Fruit fly (Drosophila melanogaster): ENCODE measurements around the gene Orct2.

Orct2 gene

dm6 chr3R:24260041-24260379 is 12.8 kb upstream of the Orct2 start:
- TF ChIP-seq CG9948 (tag; optimal IDR thresholded peaks at IDR 0.05) (no peak), CG14655 (GFP tag; optimal IDR thresholded peaks at IDR 0.05) (no peak)

DNA sequence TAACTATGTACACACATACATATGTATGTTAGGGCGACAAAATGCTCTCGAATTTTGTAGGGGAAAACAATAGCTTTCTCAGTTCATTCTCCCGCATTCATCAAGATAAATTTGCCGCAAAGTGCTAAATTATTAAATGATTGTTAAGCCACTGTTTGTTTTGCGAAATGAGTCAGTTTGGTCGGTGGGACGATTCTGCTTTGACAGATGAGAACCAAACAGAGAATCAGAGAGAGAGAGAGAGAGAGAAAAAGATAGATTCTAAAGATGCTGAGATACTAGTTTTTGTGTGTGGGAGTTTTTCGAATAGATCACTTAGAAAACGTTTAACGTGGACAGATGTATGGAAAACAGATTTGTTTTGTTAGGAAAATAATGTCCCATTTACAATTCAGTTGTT is 12.4 kb upstream of the Orct2 start:
- TF ChIP-seq Pif1B (GFP tag; optimal IDR thresholded peaks at IDR 0.05) (no peak), CG15710 (tag; optimal IDR thresholded peaks at IDR 0.05) (no peak), CG8301 (tag; optimal IDR thresholded peaks at IDR 0.05) (no peak), Pif1A (GFP tag; optimal IDR thresholded peaks at IDR 0.05) (no peak), EcR (GFP tag; optimal IDR thresholded peaks at IDR 0.05) (no peak), CG12605 (GFP tag; IDR thresholded peaks at IDR 0.05) (no peak), Snoo (tag; optimal IDR thresholded peaks at IDR 0.05) (no peak), CG17806 (tag; optimal IDR thresholded peaks at IDR 0.05) (no peak), CG10348 (GFP tag; IDR thresholded peaks at IDR 0.05) (no peak), CG32121 (GFP tag; IDR thresholded peaks at IDR 0.05) (no peak), CG14655 (GFP tag; optimal IDR thresholded peaks at IDR 0.05) (no peak), CG4496 (GFP tag; IDR thresholded peaks at IDR 0.05) (no peak), CG9948 (tag; optimal IDR thresholded peaks at IDR 0.05) (no peak), CG13204 (GFP tag; optimal IDR thresholded peaks at IDR 0.05) (no peak), fd96Ca (GFP tag; IDR thresholded peaks at IDR 0.05) (no peak), CG34367 (tag; optimal IDR thresholded peaks at IDR 0.05) (no peak), CG8159 (tag; optimal IDR thresholded peaks at IDR 0.05) (no peak), gl (tag; optimal IDR thresholded peaks at IDR 0.05) (no peak), rn (GFP tag; IDR thresholded peaks at IDR 0.05) (no peak)

- peak; percentile 87 for TF ChIP-seq CG14655 (GFP tag; optimal IDR thresholded peaks at IDR 0.05)
- peak; percentile 73 for TF ChIP-seq CG17806 (tag; optimal IDR thresholded peaks at IDR 0.05)
- peak; percentile 79 for TF ChIP-seq CG8301 (tag; optimal IDR thresholded peaks at IDR 0.05)
- TF ChIP-seq EcR (GFP tag; optimal IDR thresholded peaks at IDR 0.05) = peak; percentile 7
- peak; percentile 76 for TF ChIP-seq Pif1B (GFP tag; optimal IDR thresholded peaks at IDR 0.05)
- no peak for TF ChIP-seq CG32121 (GFP tag; IDR thresholded peaks at IDR 0.05)
- no peak for TF ChIP-seq Snoo (tag; optimal IDR thresholded peaks at IDR 0.05)
- TF ChIP-seq CG34367 (tag; optimal IDR thresholded peaks at IDR 0.05) = peak; percentile 45
- no peak for TF ChIP-seq CG12605 (GFP tag; IDR thresholded peaks at IDR 0.05)
- peak; percentile 18; the same call in 2 of the 3 replicates for TF ChIP-seq CG4496 (GFP tag; IDR thresholded peaks at IDR 0.05)
- peak; percentile 9 for TF ChIP-seq gl (tag; optimal IDR thresholded peaks at IDR 0.05)
- peak; percentile 19; the same call in 1 of the 2 replicates for TF ChIP-seq Ets98B (GFP tag; IDR thresholded peaks at IDR 0.05)
- peak; percentile 75 for TF ChIP-seq CG9948 (tag; optimal IDR thresholded peaks at IDR 0.05)
- peak; percentile 45 for TF ChIP-seq CG13204 (GFP tag; optimal IDR thresholded peaks at IDR 0.05)
- no peak for TF ChIP-seq rn (GFP tag; IDR thresholded peaks at IDR 0.05)
- peak; percentile 54 for TF ChIP-seq CG15710 (tag; optimal IDR thresholded peaks at IDR 0.05)
- no peak for TF ChIP-seq CG10348 (GFP tag; IDR thresholded peaks at IDR 0.05)
- TF ChIP-seq Pif1A (GFP tag; optimal IDR thresholded peaks at IDR 0.05) = peak; percentile 69
- 0 out of 3 replicates have a peak, but pooled peaks have one; percentile 32 for TF ChIP-seq fd96Ca (GFP tag; IDR thresholded peaks at IDR 0.05)
- peak; percentile 44 for TF ChIP-seq D1 (tag; optimal IDR thresholded peaks at IDR 0.05)
- peak; percentile 59 for TF ChIP-seq CG8159 (tag; optimal IDR thresholded peaks at IDR 0.05)
Measured at dm6 chr3R:24261380-24262021, 11.3 kb upstream of the Orct2 start.

- TF ChIP-seq CG8159 (tag; optimal IDR thresholded peaks at IDR 0.05) = no peak
- no peak for TF ChIP-seq EcR (GFP tag; optimal IDR thresholded peaks at IDR 0.05)
- no peak for TF ChIP-seq CG10348 (GFP tag; IDR thresholded peaks at IDR 0.05)
- TF ChIP-seq CG13204 (GFP tag; optimal IDR thresholded peaks at IDR 0.05) = no peak
Measured at dm6 chr3R:24262923-24263322, 9.9 kb upstream of the Orct2 start.

DNA sequence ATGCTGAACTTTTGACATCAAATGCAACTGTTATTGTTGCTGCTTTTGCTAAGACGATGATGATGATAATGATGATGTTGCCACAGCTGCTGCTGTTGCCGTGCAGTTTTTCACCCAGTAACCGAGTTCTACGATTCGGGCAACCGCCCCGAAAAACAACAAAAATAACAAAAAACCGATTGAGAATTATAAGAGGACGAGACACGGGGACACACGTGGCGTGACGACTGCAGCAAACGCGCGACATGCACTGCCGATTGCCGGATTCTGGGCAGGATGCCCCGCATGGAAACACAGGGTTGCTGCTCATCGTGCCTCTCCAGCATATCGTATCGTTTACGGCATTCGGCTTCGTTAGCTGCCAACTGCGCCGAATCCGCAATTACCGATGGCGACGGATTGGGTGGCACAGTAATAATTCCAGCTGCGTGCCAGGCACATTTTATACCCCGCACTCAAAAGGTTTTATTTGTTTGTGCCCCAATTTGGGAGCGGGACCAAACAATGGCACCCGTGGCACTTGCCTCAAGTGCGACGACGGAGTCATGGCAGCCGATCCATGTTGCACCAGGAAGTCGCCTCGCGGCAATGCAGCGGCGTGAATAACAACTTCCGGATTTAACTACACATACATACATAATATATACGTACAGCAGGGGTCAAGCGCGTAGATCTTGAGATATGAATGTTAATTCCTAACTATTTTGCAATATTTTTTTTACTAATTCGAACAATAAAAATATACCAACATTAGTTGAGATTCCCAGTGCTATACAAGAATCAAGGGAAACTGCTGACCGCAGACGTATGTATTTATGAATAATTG is 9.0 kb upstream of the Orct2 start:
- 0 out of 2 replicates have a peak, but pooled peaks have one; percentile 5 for TF ChIP-seq Ets98B (GFP tag; IDR thresholded peaks at IDR 0.05)
- TF ChIP-seq CG34367 (tag; optimal IDR thresholded peaks at IDR 0.05) = no peak
- TF ChIP-seq CG13204 (GFP tag; optimal IDR thresholded peaks at IDR 0.05) = no peak
- TF ChIP-seq CG9948 (tag; optimal IDR thresholded peaks at IDR 0.05) = peak; percentile 17
- TF ChIP-seq CG4496 (GFP tag; IDR thresholded peaks at IDR 0.05) = 0 out of 3 replicates have a peak, but pooled peaks have one; percentile 6
- peak; percentile 20 for TF ChIP-seq CG8301 (tag; optimal IDR thresholded peaks at IDR 0.05)
- TF ChIP-seq CG14655 (GFP tag; optimal IDR thresholded peaks at IDR 0.05) = peak; percentile 30
- peak; percentile 49 for TF ChIP-seq Pif1A (GFP tag; optimal IDR thresholded peaks at IDR 0.05)
- peak; percentile 46 for TF ChIP-seq CG8159 (tag; optimal IDR thresholded peaks at IDR 0.05)
- TF ChIP-seq gl (tag; optimal IDR thresholded peaks at IDR 0.05) = no peak
- no peak for TF ChIP-seq EcR (GFP tag; optimal IDR thresholded peaks at IDR 0.05)
- TF ChIP-seq fd96Ca (GFP tag; IDR thresholded peaks at IDR 0.05) = peak; percentile 13; the same call in 1 of the 3 replicates
